Worm (Caenorhabditis elegans) whole organism, late embryonic: Measurements from ENCODE around the gene alh-8.
A peak's percentile ranks its signal among the peaks of the same experiment; 100 is the strongest.

ENCODE experiments used
- C08G9.2 ChIP-seq: sonication (generic microtip); optimal IDR thresholded peaks from 2 replicates; lab custom pipeline; 2016; ENCODE audit warnings: mild to moderate bottlenecking, missing genetic modification characterization, moderate library complexity, missing compliant biosample characterization
- F13H6.1 ChIP-seq: sonication (generic microtip); optimal IDR thresholded peaks from 2 replicates; lab custom pipeline; 2016; ENCODE audit warnings: missing genetic modification characterization, missing compliant biosample characterization
- T23F11.4 ChIP-seq: fragments of 200-800 bp; sonication (Bioruptor generic); optimal IDR thresholded peaks from 2 replicates; lab custom pipeline; 2018; ENCODE audit warnings: mild to moderate bottlenecking, missing genetic modification characterization, missing compliant biosample characterization
- Y22D7AL.16 ChIP-seq: sonication (generic microtip); optimal IDR thresholded peaks from 2 replicates; lab custom pipeline; 2016; ENCODE audit warnings: missing genetic modification characterization, missing compliant biosample characterization
- ahr-1 ChIP-seq: sonication (generic microtip); optimal IDR thresholded peaks from 2 replicates; lab custom pipeline; 2016; ENCODE audit warnings: missing genetic modification characterization, missing compliant biosample characterization
- ceh-18 ChIP-seq: sonication (generic microtip); optimal IDR thresholded peaks from 2 replicates; lab custom pipeline; 2016; ENCODE audit warnings: missing genetic modification characterization, missing compliant biosample characterization
- ceh-2 ChIP-seq: sonication (generic microtip); optimal IDR thresholded peaks from 2 replicates; lab custom pipeline; 2016; ENCODE audit warnings: missing genotype, missing genetic modification characterization, missing compliant biosample characterization
- ceh-22 ChIP-seq: sonication (generic microtip); optimal IDR thresholded peaks from 2 replicates; lab custom pipeline; 2017; ENCODE audit warnings: missing biosample characterization, missing genetic modification characterization
- ceh-24 ChIP-seq: sonication (generic microtip); optimal IDR thresholded peaks from 2 replicates; lab custom pipeline; 2016; ENCODE audit warnings: mild to moderate bottlenecking, missing genetic modification characterization, missing compliant biosample characterization
- ceh-30 ChIP-seq: fragments of 150-350 bp; optimal IDR thresholded peaks from 2 replicates; lab custom pipeline; 2014; ENCODE audit warnings: missing biosample characterization, missing genetic modification characterization
- ceh-34 ChIP-seq: sonication (generic microtip); optimal IDR thresholded peaks from 2 replicates; lab custom pipeline; 2016; ENCODE audit warnings: mild to moderate bottlenecking, missing genetic modification characterization, missing compliant biosample characterization
- ceh-45 ChIP-seq: fragments of 200-800 bp; sonication (Bioruptor generic); IDR thresholded peaks from 2 replicates; pipeline ENCODE4 v1.3.6; 2022; ENCODE audit warnings: missing genetic modification reagents, missing genetic modification characterization, missing compliant biosample characterization
- ceh-48 ChIP-seq: sonication (generic microtip); optimal IDR thresholded peaks from 2 replicates; lab custom pipeline; 2016; ENCODE audit warnings: missing genetic modification characterization, inconsistent platforms, missing compliant biosample characterization
- ceh-6 ChIP-seq: fragments of 200-800 bp; sonication (Bioruptor generic); optimal IDR thresholded peaks from 2 replicates; lab custom pipeline; 2018; ENCODE audit warnings: mild to moderate bottlenecking, missing genetic modification characterization, missing compliant biosample characterization
- ceh-9 ChIP-seq: sonication (generic microtip); optimal IDR thresholded peaks from 2 replicates; lab custom pipeline; 2016; ENCODE audit warnings: mild to moderate bottlenecking, missing genetic modification characterization, inconsistent platforms, missing compliant biosample characterization
- che-1 ChIP-seq: sonication (generic microtip); optimal IDR thresholded peaks from 2 replicates; lab custom pipeline; 2016; ENCODE audit warnings: mild to moderate bottlenecking, missing genetic modification characterization, missing compliant biosample characterization
- dmd-4 ChIP-seq: sonication (generic microtip); optimal IDR thresholded peaks from 2 replicates; lab custom pipeline; 2016; ENCODE audit warnings: borderline replicate concordance, missing genetic modification characterization, missing compliant biosample characterization
- elt-2 ChIP-seq: sonication (generic microtip); optimal IDR thresholded peaks from 2 replicates; lab custom pipeline; 2016; ENCODE audit warnings: missing genetic modification reagents, missing genetic modification characterization, missing compliant biosample characterization
- elt-4 ChIP-seq: sonication (generic microtip); optimal IDR thresholded peaks from 2 replicates; lab custom pipeline; 2016; ENCODE audit warnings: missing genetic modification characterization, missing compliant biosample characterization
- ets-4 ChIP-seq: sonication (generic microtip); optimal IDR thresholded peaks from 2 replicates; lab custom pipeline; 2016; ENCODE audit warnings: missing genetic modification characterization, missing compliant biosample characterization
- fax-1 ChIP-seq: sonication (generic microtip); optimal IDR thresholded peaks from 2 replicates; lab custom pipeline; 2016; ENCODE audit warnings: missing genotype, missing genetic modification characterization, missing compliant biosample characterization
- fkh-10 ChIP-seq: fragments of 150-350 bp; optimal IDR thresholded peaks from 2 replicates; lab custom pipeline; 2014; ENCODE audit warnings: missing biosample characterization, missing genetic modification reagents, missing genetic modification characterization
- fkh-6 ChIP-seq: sonication (generic microtip); optimal IDR thresholded peaks from 2 replicates; lab custom pipeline; 2016; ENCODE audit warnings: missing genetic modification characterization, missing compliant biosample characterization
- gmeb-2 ChIP-seq: sonication (generic microtip); optimal IDR thresholded peaks from 2 replicates; lab custom pipeline; 2016; ENCODE audit warnings: missing genetic modification characterization, inconsistent platforms, missing compliant biosample characterization
- hlh-13 ChIP-seq: fragments of 200-800 bp; sonication (Bioruptor generic); optimal IDR thresholded peaks from 2 replicates; lab custom pipeline; 2018; ENCODE audit warnings: mild to moderate bottlenecking, missing genetic modification characterization, missing compliant biosample characterization
- hlh-15 ChIP-seq: sonication (generic microtip); optimal IDR thresholded peaks from 2 replicates; lab custom pipeline; 2016; ENCODE audit warnings: missing genetic modification characterization, missing compliant biosample characterization
- hlh-30 ChIP-seq: sonication (generic microtip); optimal IDR thresholded peaks from 2 replicates; lab custom pipeline; 2017; ENCODE audit warnings: antibody characterized with exemption, missing genetic modification characterization, missing compliant biosample characterization; ENCODE audit not compliant: insufficient read depth
- hlh-6 ChIP-seq: sonication (generic microtip); optimal IDR thresholded peaks from 2 replicates; lab custom pipeline; 2016; ENCODE audit warnings: missing genotype, missing genetic modification characterization, missing compliant biosample characterization
- hlh-8 ChIP-seq: sonication (generic microtip); optimal IDR thresholded peaks from 2 replicates; lab custom pipeline; 2016; ENCODE audit warnings: missing genotype, missing genetic modification characterization, missing compliant biosample characterization
- lim-6 ChIP-seq: sonication (generic microtip); optimal IDR thresholded peaks from 2 replicates; lab custom pipeline; 2016; ENCODE audit warnings: missing genetic modification characterization, missing compliant biosample characterization
- lin-11 ChIP-seq: fragments of 200-800 bp; sonication (Bioruptor generic); optimal IDR thresholded peaks from 2 replicates; lab custom pipeline; 2018; ENCODE audit warnings: mild to moderate bottlenecking, missing genetic modification characterization, missing compliant biosample characterization
- madf-2 ChIP-seq: sonication (generic microtip); optimal IDR thresholded peaks from 2 replicates; lab custom pipeline; 2017; ENCODE audit warnings: missing genetic modification characterization, missing compliant biosample characterization
- mec-3 ChIP-seq: sonication (generic microtip); optimal IDR thresholded peaks from 2 replicates; lab custom pipeline; 2016; ENCODE audit warnings: borderline replicate concordance, missing genetic modification characterization, missing compliant biosample characterization
- nfya-1 ChIP-seq: sonication (generic microtip); optimal IDR thresholded peaks from 2 replicates; lab custom pipeline; 2017; ENCODE audit warnings: missing genetic modification characterization, mild to moderate bottlenecking, missing compliant biosample characterization, antibody characterized with exemption, moderate library complexity
- nhr-11 ChIP-seq: fragments of 150-350 bp; optimal IDR thresholded peaks from 2 replicates; lab custom pipeline; 2014; ENCODE audit warnings: missing biosample characterization, missing genetic modification characterization
- npax-4 ChIP-seq: sonication (generic microtip); optimal IDR thresholded peaks from 2 replicates; lab custom pipeline; 2016; ENCODE audit warnings: missing genetic modification characterization, missing compliant biosample characterization
- odd-2 ChIP-seq: sonication (generic microtip); optimal IDR thresholded peaks from 2 replicates; lab custom pipeline; 2017; ENCODE audit warnings: antibody characterized with exemption, mild to moderate bottlenecking, missing genetic modification characterization, missing compliant biosample characterization
- pat-9 ChIP-seq: fragments of 200-800 bp; sonication (Bioruptor generic); optimal IDR thresholded peaks from 2 replicates; lab custom pipeline; 2018; ENCODE audit warnings: mild to moderate bottlenecking, missing genetic modification characterization, moderate library complexity, missing compliant biosample characterization
- pqm-1 ChIP-seq: sonication (generic microtip); optimal IDR thresholded peaks from 2 replicates; lab custom pipeline; 2016; ENCODE audit warnings: missing genetic modification characterization, missing compliant biosample characterization
- pros-1 ChIP-seq: fragments of 150-350 bp; optimal IDR thresholded peaks from 2 replicates; lab custom pipeline; 2014; ENCODE audit warnings: missing biosample characterization, missing genetic modification reagents, missing genetic modification characterization
- ref-2 ChIP-seq: sonication (generic microtip); optimal IDR thresholded peaks from 2 replicates; lab custom pipeline; 2016; ENCODE audit warnings: missing genetic modification characterization, missing compliant biosample characterization
- rnt-1 ChIP-seq: sonication (generic microtip); optimal IDR thresholded peaks from 2 replicates; lab custom pipeline; 2016; ENCODE audit warnings: missing genetic modification characterization, missing compliant biosample characterization
- sdc-2 ChIP-seq: sonication (generic microtip); optimal IDR thresholded peaks from 2 replicates; lab custom pipeline; 2016; ENCODE audit warnings: missing genotype, missing genetic modification characterization, missing compliant biosample characterization
- sox-2 ChIP-seq: fragments of 200-800 bp; sonication (Bioruptor generic); IDR thresholded peaks from 2 replicates; pipeline ENCODE4 v1.3.6; 2022; ENCODE audit warnings: missing genetic modification reagents, missing genetic modification characterization, missing compliant biosample characterization
- syd-9 ChIP-seq: sonication (generic microtip); optimal IDR thresholded peaks from 2 replicates; lab custom pipeline; 2016; ENCODE audit warnings: mild to moderate bottlenecking, missing genetic modification characterization, moderate library complexity, missing compliant biosample characterization
- tbx-2 ChIP-seq: sonication (generic microtip); optimal IDR thresholded peaks from 2 replicates; lab custom pipeline; 2016; ENCODE audit warnings: missing genetic modification characterization, missing compliant biosample characterization
- tbx-7 ChIP-seq: sonication (generic microtip); optimal IDR thresholded peaks from 2 replicates; lab custom pipeline; 2016; ENCODE audit warnings: missing genotype, missing genetic modification characterization, missing compliant biosample characterization
- ttx-3 ChIP-seq: sonication (generic microtip); optimal IDR thresholded peaks from 2 replicates; lab custom pipeline; 2016; ENCODE audit warnings: missing genetic modification reagents, missing genetic modification characterization, missing compliant biosample characterization
- unc-3 ChIP-seq, 2 experiments: fragments of 200-800 bp in 1 of 2; sonication (Bioruptor generic) in 1 of 2; sonication (generic microtip) in 1 of 2; conservative IDR thresholded peaks in 1 of 2; optimal IDR thresholded peaks in 1 of 2; 2 replicates each; pipeline versions ENCODE4 v1.3.6 to Lab custom; 2016 to 2022; ENCODE audit warnings: missing compliant biosample characterization in 2 of 2, missing genetic modification characterization in 2 of 2, missing genetic modification reagents in 1 of 2
- unc-42 ChIP-seq: sonication (generic microtip); optimal IDR thresholded peaks from 2 replicates; lab custom pipeline; 2016; ENCODE audit warnings: missing genotype, missing genetic modification characterization, missing compliant biosample characterization
- unc-86 ChIP-seq: sonication (generic microtip); optimal IDR thresholded peaks from 2 replicates; lab custom pipeline; 2016; ENCODE audit warnings: missing genetic modification characterization, missing compliant biosample characterization
- zip-5 ChIP-seq: sonication (generic microtip); optimal IDR thresholded peaks from 2 replicates; lab custom pipeline; 2016; ENCODE audit warnings: missing genetic modification characterization, missing compliant biosample characterization
- ztf-16 ChIP-seq: sonication (generic microtip); optimal IDR thresholded peaks from 2 replicates; lab custom pipeline; 2017; ENCODE audit warnings: missing genetic modification characterization, missing compliant biosample characterization

alh-8 gene

ce11 chrII:11746782-11747288, 18.0 kb downstream of the alh-8 start:
- TF ChIP-seq hlh-30 (tag; lab: Kevin White, UChicago) (peak; percentile 64), T23F11.4 (GFP tag; lab: Kevin White, UChicago) (no peak), sox-2 (GFP tag; lab: Robert Waterston, UW) (no peak), C08G9.2 (peak; percentile 66), nhr-11 (no peak), ceh-6 (GFP tag; lab: Kevin White, UChicago) (no peak), nfya-1 (tag; lab: Kevin White, UChicago) (peak; percentile 94), ahr-1 (tag; lab: Kevin White, UChicago) (peak; percentile 35), Y22D7AL.16 (tag; lab: Kevin White, UChicago) (no peak), ceh-18 (tag; lab: Kevin White, UChicago) (peak; percentile 91), pros-1 (tag; lab: Kevin White, UChicago) (peak; percentile 2), pat-9 (no peak), hlh-15 (tag; lab: Kevin White, UChicago) (no peak), elt-2 (tag; lab: Kevin White, UChicago) (no peak), unc-3 (GFP tag; conservative IDR thresholded peaks at IDR 0.05; lab: Robert Waterston, UW) (no peak), unc-3 (tag; optimal IDR thresholded peaks at IDR 0.05; lab: Kevin White, UChicago) (peak; percentile 56), syd-9 (tag; lab: Kevin White, UChicago) (peak; percentile 79), ceh-9 (tag; lab: Kevin White, UChicago) (no peak), ceh-2 (tag; lab: Kevin White, UChicago) (peak; percentile 16), hlh-6 (tag; lab: Kevin White, UChicago) (peak; percentile 68), F13H6.1 (tag; lab: Kevin White, UChicago) (peak; percentile 15), tbx-2 (peak; percentile 80), pqm-1 (tag; lab: Kevin White, UChicago) (no peak), ceh-24 (tag; lab: Kevin White, UChicago) (no peak), hlh-13 (GFP tag; lab: Kevin White, UChicago) (no peak), che-1 (tag; lab: Kevin White, UChicago) (peak; percentile 20), npax-4 (no peak), ttx-3 (peak; percentile 20), gmeb-2 (peak; percentile 26), lim-6 (peak; percentile 30), ceh-22 (tag; lab: Kevin White, UChicago) (no peak), tbx-7 (tag; lab: Kevin White, UChicago) (no peak), ceh-34 (tag; lab: Kevin White, UChicago) (peak; percentile 71), ceh-48 (tag; lab: Kevin White, UChicago) (peak; percentile 93), fkh-6 (peak; percentile 49), ceh-45 (no peak), fax-1 (peak; percentile 18), unc-86 (tag; lab: Kevin White, UChicago) (peak; percentile 60), rnt-1 (tag; lab: Kevin White, UChicago) (peak; percentile 44), ref-2 (peak; percentile 38), sdc-2 (tag; lab: Kevin White, UChicago) (peak; percentile 70), ceh-30 (tag; lab: Kevin White, UChicago) (no peak), odd-2 (no peak), ztf-16 (tag; lab: Kevin White, UChicago) (no peak), hlh-8 (tag; lab: Kevin White, UChicago) (peak; percentile 5), ets-4 (peak; percentile 44), elt-4 (tag; lab: Kevin White, UChicago) (no peak), zip-5 (tag; lab: Kevin White, UChicago) (no peak), mec-3 (tag; lab: Kevin White, UChicago) (no peak), unc-42 (tag; lab: Kevin White, UChicago) (peak; percentile 83), lin-11 (no peak), dmd-4 (tag; lab: Kevin White, UChicago) (peak; percentile 48), fkh-10 (no peak), madf-2 (tag; lab: Kevin White, UChicago) (peak; percentile 24)
